Fruit fly (Drosophila melanogaster) whole organism, embryonic: ENCODE results near the gene CG4462.

Experiments used
- Bgb ChIP-seq: fragments of 200-800 bp; sonication (Bioruptor generic); IDR thresholded peaks from 2 replicates; pipeline ENCODE4 v1.3.6; 2022; ENCODE audit warnings: missing biosample characterization, missing genetic modification characterization; ENCODE audit not compliant: partially characterized antibody
- CG10147 ChIP-seq: fragments of 200-800 bp; sonication (Bioruptor generic); optimal IDR thresholded peaks from 2 replicates; lab custom pipeline; 2019; ENCODE audit warnings: missing biosample characterization, mild to moderate bottlenecking, missing genetic modification characterization, moderate library complexity
- CG10654 ChIP-seq: fragments of 200-800 bp; sonication (Bioruptor generic); optimal IDR thresholded peaks from 2 replicates; lab custom pipeline; 2016; ENCODE audit warnings: missing biosample characterization, missing genetic modification characterization
- CG10979 ChIP-seq: fragments of 200-800 bp; sonication (Bioruptor generic); optimal IDR thresholded peaks from 2 replicates; lab custom pipeline; 2018; ENCODE audit warnings: missing biosample characterization, mild to moderate bottlenecking, missing genetic modification characterization, moderate library complexity
- CG12104 ChIP-seq: fragments of 200-800 bp; sonication (Bioruptor generic); optimal IDR thresholded peaks from 3 replicates; lab custom pipeline; 2016; ENCODE audit warnings: missing biosample characterization, missing genetic modification characterization
- CG1233 ChIP-seq: fragments of 200-800 bp; sonication (Bioruptor generic); optimal IDR thresholded peaks from 4 replicates; lab custom pipeline; 2018; ENCODE audit warnings: missing biosample characterization, mild to moderate bottlenecking, missing genetic modification characterization
- CG13296 ChIP-seq: fragments of 200-800 bp; sonication (Bioruptor generic); optimal IDR thresholded peaks from 3 replicates; lab custom pipeline; 2018; ENCODE audit warnings: missing biosample characterization, mild to moderate bottlenecking, missing genetic modification characterization
- CG17186 ChIP-seq: fragments of 200-800 bp; sonication (Bioruptor generic); optimal IDR thresholded peaks from 3 replicates; lab custom pipeline; 2017; ENCODE audit warnings: missing biosample characterization, missing genetic modification reagents, missing genetic modification characterization
- CG18619 ChIP-seq: fragments of 200-800 bp; sonication (Bioruptor generic); optimal IDR thresholded peaks from 3 replicates; lab custom pipeline; 2017; ENCODE audit warnings: missing biosample characterization, mild to moderate bottlenecking, missing genetic modification characterization
- CG2875 ChIP-seq: fragments of 200-800 bp; sonication (Bioruptor generic); optimal IDR thresholded peaks from 2 replicates; lab custom pipeline; 2017; ENCODE audit warnings: missing biosample characterization, mild to moderate bottlenecking, missing genetic modification characterization, missing genetic modification reagents
- CG34376 ChIP-seq: fragments of 200-800 bp; sonication (Bioruptor generic); optimal IDR thresholded peaks from 2 replicates; lab custom pipeline; 2018; ENCODE audit warnings: missing biosample characterization, mild to moderate bottlenecking, missing genetic modification characterization
- CG3847 ChIP-seq: fragments of 200-800 bp; sonication (Bioruptor generic); IDR thresholded peaks from 2 replicates; pipeline ENCODE4 v1.3.6; 2022; ENCODE audit warnings: missing biosample characterization, missing genetic modification characterization
- CG6254 ChIP-seq: fragments of 200-800 bp; sonication (Bioruptor generic); optimal IDR thresholded peaks from 3 replicates; lab custom pipeline; 2017; ENCODE audit warnings: mild to moderate bottlenecking, missing biosample characterization, missing genetic modification reagents, missing genetic modification characterization
- CG6272 ChIP-seq: fragments of 200-800 bp; sonication (Bioruptor generic); IDR thresholded peaks from 2 replicates; pipeline ENCODE4 v1.3.6; 2022; ENCODE audit warnings: missing biosample characterization, missing genetic modification characterization
- CG6683 ChIP-seq: fragments of 200-800 bp; sonication (Bioruptor generic); optimal IDR thresholded peaks from 2 replicates; lab custom pipeline; 2017; ENCODE audit warnings: missing biosample characterization, mild to moderate bottlenecking, missing genetic modification characterization, missing genetic modification reagents
- CG6854 ChIP-seq: fragments of 200-800 bp; sonication (Bioruptor generic); optimal IDR thresholded peaks from 3 replicates; lab custom pipeline; 2017; ENCODE audit warnings: missing biosample characterization, mild to moderate bottlenecking, missing genetic modification characterization
- CG7357 ChIP-seq: fragments of 200-800 bp; sonication (Bioruptor generic); IDR thresholded peaks from 3 replicates; pipeline ENCODE4 v1.3.6; 2022; ENCODE audit warnings: missing biosample characterization, missing genetic modification characterization
- CHES-1-like ChIP-seq: fragments of 200-800 bp; sonication (Bioruptor generic); optimal IDR thresholded peaks from 2 replicates; lab custom pipeline; 2016; ENCODE audit warnings: missing biosample characterization, missing genetic modification characterization
- CTCF ChIP-seq: fragments of 200-800 bp; sonication (Bioruptor generic); optimal IDR thresholded peaks from 2 replicates; lab custom pipeline; 2017; ENCODE audit warnings: missing biosample characterization, mild to moderate bottlenecking, missing genetic modification characterization, moderate library complexity
- Deaf1 ChIP-seq: fragments of 200-800 bp; optimal IDR thresholded peaks from 3 replicates; lab custom pipeline; 2019; ENCODE audit warnings: missing biosample characterization, mild to moderate bottlenecking, missing genetic modification characterization, moderate library complexity
- Fer3 ChIP-seq: fragments of 200-800 bp; sonication (Bioruptor generic); optimal IDR thresholded peaks from 2 replicates; lab custom pipeline; 2018; ENCODE audit warnings: missing biosample characterization, mild to moderate bottlenecking, missing genetic modification characterization, moderate library complexity
- H2.0 ChIP-seq: fragments of 200-800 bp; sonication (Bioruptor generic); IDR thresholded peaks from 2 replicates; pipeline ENCODE4 v1.3.6; 2022; ENCODE audit warnings: missing biosample characterization, missing genetic modification characterization
- Hand ChIP-seq: fragments of 200-800 bp; sonication (Bioruptor generic); optimal IDR thresholded peaks from 2 replicates; lab custom pipeline; 2017; ENCODE audit warnings: mild to moderate bottlenecking, missing biosample characterization, missing genetic modification reagents, missing genetic modification characterization
- HmgZ ChIP-seq: fragments of 200-800 bp; sonication (Bioruptor generic); optimal IDR thresholded peaks from 2 replicates; lab custom pipeline; 2018; ENCODE audit warnings: missing biosample characterization, mild to moderate bottlenecking, missing genetic modification characterization
- Lpt ChIP-seq: fragments of >200 bp; optimal IDR thresholded peaks from 2 replicates; lab custom pipeline; 2018; ENCODE audit warnings: missing biosample characterization, missing genetic modification characterization
- Nf-YA ChIP-seq: fragments of 200-800 bp; sonication (Bioruptor generic); IDR thresholded peaks from 2 replicates; pipeline ENCODE4 v1.3.6; 2022; ENCODE audit warnings: missing biosample characterization, missing genetic modification characterization
- Rx ChIP-seq: fragments of 200-800 bp; sonication (Bioruptor generic); IDR thresholded peaks from 2 replicates; pipeline ENCODE4 v1.3.6; 2022; ENCODE audit warnings: missing biosample characterization, missing genetic modification characterization
- Sox100B ChIP-seq: fragments of 200-800 bp; sonication (Bioruptor generic); optimal IDR thresholded peaks from 3 replicates; lab custom pipeline; 2018; ENCODE audit warnings: missing biosample characterization, mild to moderate bottlenecking, missing genetic modification characterization
- Sox102F ChIP-seq: fragments of 200-800 bp; sonication (Bioruptor generic); optimal IDR thresholded peaks from 2 replicates; lab custom pipeline; 2018; ENCODE audit warnings: missing biosample characterization, mild to moderate bottlenecking, missing genetic modification characterization, moderate library complexity
- br ChIP-seq: fragments of >200 bp; optimal IDR thresholded peaks from 2 replicates; lab custom pipeline; 2017
- cwo ChIP-seq: fragments of 200-800 bp; sonication (Bioruptor generic); optimal IDR thresholded peaks from 3 replicates; lab custom pipeline; 2017; ENCODE audit warnings: missing biosample characterization, missing genetic modification characterization, mild to moderate bottlenecking, moderate library complexity, missing genetic modification reagents
- disco-r ChIP-seq: fragments of 200-800 bp; sonication (Bioruptor generic); optimal IDR thresholded peaks from 2 replicates; lab custom pipeline; 2016; ENCODE audit warnings: missing biosample characterization, missing genetic modification characterization
- fd102C ChIP-seq: fragments of 200-800 bp; sonication (Bioruptor generic); optimal IDR thresholded peaks from 2 replicates; lab custom pipeline; 2018; ENCODE audit warnings: missing biosample characterization, mild to moderate bottlenecking, missing genetic modification characterization, moderate library complexity
- hbn ChIP-seq: fragments of 200-800 bp; sonication (Bioruptor generic); IDR thresholded peaks from 2 replicates; pipeline ENCODE4 v1.3.6; 2022; ENCODE audit warnings: missing biosample characterization, missing genetic modification characterization; ENCODE audit not compliant: partially characterized antibody
- her ChIP-seq: fragments of 200-800 bp; sonication (Bioruptor generic); optimal IDR thresholded peaks from 2 replicates; lab custom pipeline; 2016; ENCODE audit warnings: missing biosample characterization, missing genetic modification characterization
- ind ChIP-seq: fragments of 200-800 bp; sonication (Bioruptor generic); optimal IDR thresholded peaks from 3 replicates; lab custom pipeline; 2016; ENCODE audit warnings: missing biosample characterization, missing genetic modification characterization
- lab ChIP-seq: fragments of 200-800 bp; sonication (Bioruptor generic); optimal IDR thresholded peaks from 3 replicates; lab custom pipeline; 2017; ENCODE audit warnings: missing biosample characterization, missing genetic modification characterization, mild to moderate bottlenecking, moderate library complexity, missing genetic modification reagents
- lilli ChIP-seq: fragments of 200-800 bp; sonication (Bioruptor generic); optimal IDR thresholded peaks from 3 replicates; lab custom pipeline; 2016; ENCODE audit warnings: missing biosample characterization, missing genetic modification characterization
- lmd ChIP-seq: fragments of 200-800 bp; sonication (Bioruptor generic); IDR thresholded peaks from 2 replicates; pipeline ENCODE4 v1.3.6; 2022; ENCODE audit warnings: missing biosample characterization, missing genetic modification characterization
- mirr ChIP-seq: fragments of 200-800 bp; sonication (Bioruptor generic); optimal IDR thresholded peaks from 3 replicates; lab custom pipeline; 2018; ENCODE audit warnings: missing biosample characterization, mild to moderate bottlenecking, missing genetic modification characterization
- oc ChIP-seq: fragments of 200-800 bp; sonication (Bioruptor generic); optimal IDR thresholded peaks from 2 replicates; lab custom pipeline; 2018; ENCODE audit warnings: missing biosample characterization, mild to moderate bottlenecking, missing genetic modification characterization, moderate library complexity
- odd ChIP-seq: fragments of 200-800 bp; sonication (Bioruptor generic); optimal IDR thresholded peaks from 2 replicates; lab custom pipeline; 2017; ENCODE audit warnings: missing biosample characterization, mild to moderate bottlenecking, missing genetic modification characterization
- onecut ChIP-seq: fragments of 200-800 bp; sonication (Bioruptor generic); IDR thresholded peaks from 2 replicates; pipeline ENCODE4 v1.3.6; 2022; ENCODE audit warnings: missing biosample characterization, missing genetic modification characterization
- phol ChIP-seq: fragments of 200-800 bp; sonication (Bioruptor generic); optimal IDR thresholded peaks from 3 replicates; lab custom pipeline; 2018; ENCODE audit warnings: missing biosample characterization, mild to moderate bottlenecking, missing genetic modification characterization, moderate library complexity
- row ChIP-seq: fragments of 200-800 bp; sonication (Bioruptor generic); IDR thresholded peaks from 3 replicates; pipeline ENCODE4 v1.3.6; 2022; ENCODE audit warnings: missing biosample characterization, missing genetic modification characterization
- sisA ChIP-seq: fragments of 200-800 bp; sonication (Bioruptor generic); IDR thresholded peaks from 2 replicates; pipeline ENCODE4 v1.3.6; 2022; ENCODE audit warnings: missing biosample characterization, missing genetic modification characterization
- sob ChIP-seq: fragments of 200-800 bp; sonication (Bioruptor generic); IDR thresholded peaks from 2 replicates; pipeline ENCODE4 v1.3.6; 2022; ENCODE audit warnings: missing biosample characterization, missing genetic modification characterization
- unc-4 ChIP-seq: fragments of 200-800 bp; sonication (Bioruptor generic); IDR thresholded peaks from 2 replicates; pipeline ENCODE4 v1.3.6; 2022; ENCODE audit warnings: missing biosample characterization, missing genetic modification characterization; ENCODE audit not compliant: partially characterized antibody
- wor ChIP-seq: fragments of 200-800 bp; sonication (Bioruptor generic); IDR thresholded peaks from 2 replicates; pipeline ENCODE4 v1.3.6; 2022; ENCODE audit warnings: missing biosample characterization, missing genetic modification characterization
- zfh2 ChIP-seq: fragments of 200-800 bp; sonication (Bioruptor generic); optimal IDR thresholded peaks from 2 replicates; lab custom pipeline; 2016; ENCODE audit warnings: missing biosample characterization, missing genetic modification characterization

Gene CG4462

DNA sequence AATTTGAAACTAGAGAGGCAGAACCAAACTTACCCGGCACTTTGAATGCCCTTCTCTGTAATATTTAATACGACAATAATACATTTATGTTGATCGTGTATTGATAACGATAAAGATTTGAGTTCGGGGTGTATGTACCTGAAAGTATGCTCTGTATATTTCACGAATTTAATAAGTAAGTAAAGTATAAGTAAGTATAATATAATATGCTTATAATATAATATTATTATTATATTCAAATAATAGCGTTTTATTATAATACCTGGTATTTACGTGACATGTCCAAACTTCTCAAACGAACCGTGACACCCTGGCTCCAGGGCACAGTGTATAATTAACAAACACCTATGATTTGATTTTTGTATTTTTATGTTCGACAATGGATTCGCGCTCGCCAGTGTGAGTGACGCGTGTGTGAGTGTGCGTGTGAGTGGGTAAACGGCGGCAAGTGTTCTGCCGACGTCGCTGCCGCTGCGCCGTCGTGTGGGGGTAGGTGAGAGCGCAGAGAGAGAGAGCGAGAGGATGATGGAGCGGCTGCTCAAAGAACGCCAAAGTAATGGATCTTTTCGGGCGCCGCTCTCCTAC lies 35.5 kb downstream of the CG4462 start (continued):
- TF ChIP-seq CG6254 (GFP tag; lab: Kevin White, UChicago) = peak; percentile 51
- TF ChIP-seq unc-4 (GFP tag; lab: Robert Waterston, UW) = no peak
- TF ChIP-seq Bgb (GFP tag; lab: Robert Waterston, UW) = no peak
- TF ChIP-seq cwo (GFP tag; lab: Kevin White, UChicago) = peak; percentile 84
- peak; percentile 79 for TF ChIP-seq row (GFP tag; lab: Robert Waterston, UW)
- TF ChIP-seq fd102C = no peak
- peak; percentile 48 for TF ChIP-seq HmgZ (tag; lab: Kevin White, UChicago)
- TF ChIP-seq CG12104 = peak; percentile 64
- TF ChIP-seq lilli (GFP tag; lab: Kevin White, UChicago) = peak; percentile 23
- peak; percentile 83 for TF ChIP-seq Sox100B (GFP tag; lab: Kevin White, UChicago)
- TF ChIP-seq CG6683 (GFP tag; lab: Kevin White, UChicago) = peak; percentile 79
- TF ChIP-seq CG6854 = peak; percentile 81
- peak; percentile 66 for TF ChIP-seq Deaf1 (tag; lab: Kevin White, UChicago)
- peak; percentile 72 for TF ChIP-seq CG18619 (GFP tag; lab: Kevin White, UChicago)
- TF ChIP-seq lab = peak; percentile 91
- no peak; the same call in 1 of the 2 replicates for TF ChIP-seq H2.0 (GFP tag; lab: Robert Waterston, UW)
- TF ChIP-seq disco-r (GFP tag; lab: Kevin White, UChicago) = no peak
- peak; percentile 94 for TF ChIP-seq CG10147 (GFP tag; lab: Kevin White, UChicago)
- TF ChIP-seq Fer3 (tag; lab: Kevin White, UChicago) = peak; percentile 86
- TF ChIP-seq CHES-1-like (GFP tag; lab: Kevin White, UChicago) = no peak
- TF ChIP-seq CG2875 (GFP tag; lab: Kevin White, UChicago) = peak; percentile 40
- peak; percentile 38; the same call in 1 of the 2 replicates for TF ChIP-seq onecut (GFP tag; lab: Robert Waterston, UW)
- peak; percentile 22; the same call in 1 of the 2 replicates for TF ChIP-seq Nf-YA (GFP tag; lab: Robert Waterston, UW)
- peak; percentile 73 for TF ChIP-seq ind
- TF ChIP-seq CG10979 = peak; percentile 75
- no peak for TF ChIP-seq CG17186 (GFP tag; lab: Kevin White, UChicago)
- peak; percentile 36 for TF ChIP-seq oc
- TF ChIP-seq sob (GFP tag; lab: Robert Waterston, UW) = peak; percentile 58; the same call in 1 of the 2 replicates
- TF ChIP-seq Rx (GFP tag; lab: Robert Waterston, UW) = no peak
- TF ChIP-seq br (lab: Kevin White, UChicago) = no peak
- peak; percentile 21; the same call in 1 of the 2 replicates for TF ChIP-seq hbn (GFP tag; lab: Robert Waterston, UW)
- TF ChIP-seq mirr (GFP tag; lab: Kevin White, UChicago) = peak; percentile 70
- TF ChIP-seq CG10654 (GFP tag; lab: Kevin White, UChicago) = peak; percentile 70
- peak; percentile 48 for TF ChIP-seq odd (GFP tag; lab: Kevin White, UChicago)
- TF ChIP-seq Lpt (GFP tag; lab: Kevin White, UChicago) = no peak
- TF ChIP-seq wor (GFP tag; lab: Robert Waterston, UW) = peak; percentile 11; the same call in 1 of the 2 replicates
- TF ChIP-seq CG6272 (GFP tag; lab: Robert Waterston, UW) = 0 out of 2 replicates have a peak, but pooled peaks have one; percentile 6
- peak; percentile 57 for TF ChIP-seq CG3847 (GFP tag; lab: Robert Waterston, UW)
- no peak for TF ChIP-seq zfh2
- peak; percentile 63 for TF ChIP-seq CG7357 (GFP tag; lab: Robert Waterston, UW)
- peak; percentile 47 for TF ChIP-seq CTCF (GFP tag; lab: Kevin White, UChicago)
- TF ChIP-seq CG13296 (GFP tag; lab: Kevin White, UChicago) = peak; percentile 86
- peak; percentile 78 for TF ChIP-seq phol (tag; lab: Kevin White, UChicago)
- TF ChIP-seq CG1233 = peak; percentile 79
- no peak for TF ChIP-seq sisA (GFP tag; lab: Robert Waterston, UW)
- TF ChIP-seq Sox102F (GFP tag; lab: Kevin White, UChicago) = peak; percentile 67
- TF ChIP-seq Hand (GFP tag; lab: Kevin White, UChicago) = no peak
- no peak for TF ChIP-seq her (GFP tag; lab: Kevin White, UChicago)
- TF ChIP-seq lmd (GFP tag; lab: Robert Waterston, UW) = peak; percentile 73; the same call in 1 of the 2 replicates
- TF ChIP-seq CG34376 = peak; percentile 68
